Worm (Caenorhabditis elegans) whole organism, early embryonic: ENCODE measurements around the gene Y51H7C.9.

ENCODE experiments used
- B0310.2 ChIP-seq: sonication (generic microtip); optimal IDR thresholded peaks from 2 replicates; lab custom pipeline; 2016; ENCODE audit warnings: mild to moderate bottlenecking, missing genetic modification characterization, missing compliant biosample characterization
- F13C5.2 ChIP-seq: sonication (generic microtip); optimal IDR thresholded peaks from 2 replicates; lab custom pipeline; 2017; ENCODE audit warnings: mild to moderate bottlenecking, missing genetic modification characterization, inconsistent platforms, missing compliant biosample characterization
- aly-1 ChIP-seq: sonication (generic microtip); optimal IDR thresholded peaks from 2 replicates; lab custom pipeline; 2016; ENCODE audit warnings: missing genetic modification characterization, missing compliant biosample characterization
- ama-1 ChIP-seq: fragments of 150-350 bp; optimal IDR thresholded peaks from 2 replicates; lab custom pipeline; 2014
- ceh-13 ChIP-seq: fragments of 200-800 bp; sonication (Bioruptor generic); optimal IDR thresholded peaks from 2 replicates; lab custom pipeline; 2018; ENCODE audit warnings: mild to moderate bottlenecking, missing genetic modification characterization, missing compliant biosample characterization
- ceh-36 ChIP-seq: sonication (generic microtip); optimal IDR thresholded peaks from 2 replicates; lab custom pipeline; 2016; ENCODE audit warnings: missing genetic modification characterization, inconsistent platforms, missing compliant biosample characterization
- ets-7 ChIP-seq: sonication (generic microtip); optimal IDR thresholded peaks from 2 replicates; lab custom pipeline; 2016; ENCODE audit warnings: missing genotype, missing genetic modification characterization, missing compliant biosample characterization
- flt-1 ChIP-seq: fragments of 200-800 bp; sonication (Bioruptor generic); IDR thresholded peaks from 2 replicates; pipeline ENCODE4 v1.3.6; 2022; ENCODE audit warnings: missing genetic modification characterization, missing compliant biosample characterization
- hmbx-1 ChIP-seq: sonication (generic microtip); optimal IDR thresholded peaks from 2 replicates; lab custom pipeline; 2016; ENCODE audit warnings: mild to moderate bottlenecking, missing genetic modification characterization, missing compliant biosample characterization
- hmg-4 ChIP-seq: fragments of 200-800 bp; sonication (Bioruptor generic); optimal IDR thresholded peaks from 2 replicates; lab custom pipeline; 2018; ENCODE audit warnings: mild to moderate bottlenecking, missing genetic modification characterization, missing compliant biosample characterization
- hnd-1 ChIP-seq: sonication (generic microtip); optimal IDR thresholded peaks from 2 replicates; lab custom pipeline; 2016; ENCODE audit warnings: missing genetic modification characterization, missing compliant biosample characterization
- pes-1 ChIP-seq: fragments of 200-800 bp; sonication (Bioruptor generic); IDR thresholded peaks from 2 replicates; pipeline ENCODE4 v1.3.6; 2022; ENCODE audit warnings: missing genetic modification reagents, missing genetic modification characterization, missing compliant biosample characterization
- scrt-1 ChIP-seq: fragments of 200-800 bp; sonication (Bioruptor generic); IDR thresholded peaks from 2 replicates; pipeline ENCODE4 v1.3.6; 2022; ENCODE audit warnings: missing genetic modification characterization, missing compliant biosample characterization
- sea-1 ChIP-seq: fragments of 200-800 bp; sonication (Bioruptor generic); conservative IDR thresholded peaks from 2 replicates; pipeline ENCODE4 v1.3.6; 2022; ENCODE audit warnings: missing genetic modification characterization, missing compliant biosample characterization
- tbx-11 ChIP-seq: fragments of 200-800 bp; sonication (Bioruptor generic); IDR thresholded peaks from 2 replicates; pipeline ENCODE4 v1.3.6; 2022; ENCODE audit warnings: missing genetic modification characterization, missing compliant biosample characterization
- tbx-37 ChIP-seq: fragments of 200-800 bp; sonication (Bioruptor generic); conservative IDR thresholded peaks from 2 replicates; pipeline ENCODE4 v1.3.6; 2022; ENCODE audit warnings: missing genetic modification reagents, missing genetic modification characterization, missing compliant biosample characterization
- tra-4 ChIP-seq: sonication (generic microtip); optimal IDR thresholded peaks from 2 replicates; lab custom pipeline; 2017; ENCODE audit warnings: missing genetic modification characterization, missing compliant biosample characterization

The Y51H7C.9 gene

ce11 chrII:1385280-1385679, 26.0 kb downstream of the Y51H7C.9 start, which contains the start of gene F54D12.7:
Gene F54D12.7, minus strand, starts transcription at chrII:1385380.
- TF ChIP-seq ama-1 (lab: Kevin White, UChicago) (no peak), tra-4 (tag; lab: Kevin White, UChicago) (no peak), F13C5.2 (tag; lab: Kevin White, UChicago) (no peak), ets-7 (tag; lab: Kevin White, UChicago) (no peak), B0310.2 (tag; lab: Kevin White, UChicago) (no peak), hmg-4 (GFP tag; lab: Kevin White, UChicago) (no peak), tbx-11 (GFP tag; lab: Robert Waterston, UW) (no peak), sea-1 (GFP tag; lab: Robert Waterston, UW) (no peak), hnd-1 (tag; lab: Kevin White, UChicago) (no peak)

ce11 chrII:1381618-1382017, 29.7 kb downstream of the Y51H7C.9 start, which contains the start of gene F54D12.9:
Gene F54D12.9, minus strand, starts transcription at chrII:1381718.
- no peak for TF ChIP-seq ceh-13 (GFP tag; lab: Kevin White, UChicago)
- no peak for TF ChIP-seq hnd-1 (tag; lab: Kevin White, UChicago)
- TF ChIP-seq sea-1 (GFP tag; lab: Robert Waterston, UW), result no peak
- no peak for TF ChIP-seq flt-1 (GFP tag; lab: Robert Waterston, UW)
- TF ChIP-seq tbx-11 (GFP tag; lab: Robert Waterston, UW), result no peak
- TF ChIP-seq F13C5.2 (tag; lab: Kevin White, UChicago), result no peak
- TF ChIP-seq hmg-4 (GFP tag; lab: Kevin White, UChicago), result no peak
- no peak for TF ChIP-seq scrt-1 (GFP tag; lab: Robert Waterston, UW)
- TF ChIP-seq tbx-37, result no peak
- TF ChIP-seq hmbx-1, result no peak
- no peak for TF ChIP-seq ets-7 (tag; lab: Kevin White, UChicago)
- TF ChIP-seq pes-1 (GFP tag; lab: Robert Waterston, UW), result no peak

- no peak for TF ChIP-seq ets-7 (tag; lab: Kevin White, UChicago)
- TF ChIP-seq ama-1 (lab: Kevin White, UChicago), result no peak
- no peak for TF ChIP-seq hmbx-1
- TF ChIP-seq sea-1 (GFP tag; lab: Robert Waterston, UW), result no peak
- TF ChIP-seq tra-4 (tag; lab: Kevin White, UChicago), result no peak
- TF ChIP-seq hnd-1 (tag; lab: Kevin White, UChicago), result no peak
- TF ChIP-seq F13C5.2 (tag; lab: Kevin White, UChicago), result no peak
- no peak for TF ChIP-seq scrt-1 (GFP tag; lab: Robert Waterston, UW)
- TF ChIP-seq ceh-13 (GFP tag; lab: Kevin White, UChicago), result no peak
- no peak for TF ChIP-seq aly-1 (tag; lab: Kevin White, UChicago)
- TF ChIP-seq B0310.2 (tag; lab: Kevin White, UChicago), result no peak
These were observed 33.0 kb downstream of the Y51H7C.9 start, which contains the start of gene F54D12.10 for ce11 chrII:1378259-1378658. Gene F54D12.10, minus strand, starts transcription at chrII:1378359.

ce11 chrII:1376795-1377194, 34.5 kb downstream of the Y51H7C.9 start:
- TF ChIP-seq hmg-4 (GFP tag; lab: Kevin White, UChicago) (no peak), B0310.2 (tag; lab: Kevin White, UChicago) (no peak), flt-1 (GFP tag; lab: Robert Waterston, UW) (no peak), ets-7 (tag; lab: Kevin White, UChicago) (no peak), aly-1 (tag; lab: Kevin White, UChicago) (no peak), tbx-11 (GFP tag; lab: Robert Waterston, UW) (no peak), ceh-13 (GFP tag; lab: Kevin White, UChicago) (no peak), F13C5.2 (tag; lab: Kevin White, UChicago) (no peak), tra-4 (tag; lab: Kevin White, UChicago) (no peak), sea-1 (GFP tag; lab: Robert Waterston, UW) (no peak), tbx-37 (no peak), ama-1 (lab: Kevin White, UChicago) (no peak), hnd-1 (tag; lab: Kevin White, UChicago) (no peak), hmbx-1 (no peak), ceh-36 (tag; lab: Kevin White, UChicago) (no peak), scrt-1 (GFP tag; lab: Robert Waterston, UW) (no peak), pes-1 (GFP tag; lab: Robert Waterston, UW) (no peak)

ce11 chrII:1375627-1376026, 35.6 kb downstream of the Y51H7C.9 start:
- TF ChIP-seq hmg-4 (GFP tag; lab: Kevin White, UChicago), result no peak
- TF ChIP-seq tbx-11 (GFP tag; lab: Robert Waterston, UW), result no peak
- no peak for TF ChIP-seq aly-1 (tag; lab: Kevin White, UChicago)
- no peak for TF ChIP-seq ama-1 (lab: Kevin White, UChicago)
- TF ChIP-seq hnd-1 (tag; lab: Kevin White, UChicago), result no peak
- TF ChIP-seq tbx-37, result no peak
- no peak for TF ChIP-seq ceh-36 (tag; lab: Kevin White, UChicago)

- TF ChIP-seq hmbx-1, result no peak
- no peak for TF ChIP-seq hmg-4 (GFP tag; lab: Kevin White, UChicago)
- no peak for TF ChIP-seq sea-1 (GFP tag; lab: Robert Waterston, UW)
- no peak for TF ChIP-seq ama-1 (lab: Kevin White, UChicago)
- TF ChIP-seq tra-4 (tag; lab: Kevin White, UChicago), result no peak
These were observed 36.4 kb downstream of the Y51H7C.9 start, which contains the start of gene rog-1 for ce11 chrII:1374889-1375288. Gene rog-1, minus strand, starts transcription at chrII:1374989.

- TF ChIP-seq tra-4 (tag; lab: Kevin White, UChicago) (no peak), flt-1 (GFP tag; lab: Robert Waterston, UW) (no peak), hmg-4 (GFP tag; lab: Kevin White, UChicago) (no peak), hmbx-1 (no peak), B0310.2 (tag; lab: Kevin White, UChicago) (no peak)
These were observed 36.8 kb downstream of the Y51H7C.9 start for ce11 chrII:1374486-1374885.
